Fruit fly (Drosophila melanogaster): ENCODE results near the gene loj.

dm6 chr3L:6108264-6109060 is 13.7 kb downstream of the loj start:
- TF ChIP-seq CG4318 (GFP tag; optimal IDR thresholded peaks at IDR 0.05) (no peak), CG7368 (GFP tag; optimal IDR thresholded peaks at IDR 0.05) (no peak), Lpt (GFP tag; optimal IDR thresholded peaks at IDR 0.05) (no peak), Eip75B (GFP tag; optimal IDR thresholded peaks at IDR 0.05) (no peak), CG8632 (GFP tag; optimal IDR thresholded peaks at IDR 0.05) (no peak), Blimp-1 (GFP tag; optimal IDR thresholded peaks at IDR 0.05) (no peak), net (GFP tag; optimal IDR thresholded peaks at IDR 0.05) (no peak)
